Worm (Caenorhabditis elegans) whole organism, L2 larva: ENCODE data around the gene lin-24.

Experiments used
- F13H6.1 ChIP-seq: sonication (generic microtip); optimal IDR thresholded peaks from 2 replicates; lab custom pipeline; 2016; ENCODE audit warnings: missing genetic modification characterization, missing compliant biosample characterization
- Y55F3AM.14 ChIP-seq: fragments of 200-800 bp; sonication (Bioruptor generic); optimal IDR thresholded peaks from 2 replicates; lab custom pipeline; 2018; ENCODE audit warnings: mild to moderate bottlenecking, missing genetic modification characterization, missing compliant biosample characterization
- ZK546.5 ChIP-seq: sonication (generic microtip); optimal IDR thresholded peaks from 2 replicates; lab custom pipeline; 2017; ENCODE audit warnings: missing biosample characterization, missing genetic modification characterization
- aly-2 ChIP-seq: fragments of 150-350 bp; optimal IDR thresholded peaks from 2 replicates; lab custom pipeline; 2014; ENCODE audit warnings: missing biosample characterization, missing genetic modification characterization
- blmp-1 ChIP-seq: sonication (generic microtip); optimal IDR thresholded peaks from 2 replicates; lab custom pipeline; 2017; ENCODE audit warnings: missing genetic modification characterization, mild to moderate bottlenecking, missing compliant biosample characterization, antibody characterized with exemption, moderate library complexity; ENCODE audit not compliant: insufficient read depth
- ceh-16 ChIP-seq: fragments of 150-350 bp; optimal IDR thresholded peaks from 2 replicates; lab custom pipeline; 2014; ENCODE audit warnings: missing biosample characterization, missing genetic modification characterization
- ceh-82 ChIP-seq: fragments of 150-350 bp; optimal IDR thresholded peaks from 2 replicates; lab custom pipeline; 2014; ENCODE audit warnings: missing biosample characterization, missing genetic modification characterization
- crh-2 ChIP-seq: sonication (generic microtip); optimal IDR thresholded peaks from 2 replicates; lab custom pipeline; 2017; ENCODE audit warnings: missing biosample characterization, missing genetic modification characterization
- egl-27 ChIP-seq: sonication (generic microtip); optimal IDR thresholded peaks from 3 replicates; lab custom pipeline; 2017; ENCODE audit warnings: missing biosample characterization, missing genetic modification reagents, missing genetic modification characterization
- elt-1 ChIP-seq: fragments of 150-350 bp; optimal IDR thresholded peaks from 2 replicates; lab custom pipeline; 2014; ENCODE audit warnings: missing biosample characterization, missing genetic modification characterization
- fos-1 ChIP-seq: fragments of 150-350 bp; optimal IDR thresholded peaks from 2 replicates; lab custom pipeline; 2014; ENCODE audit warnings: missing biosample characterization, missing genetic modification characterization
- lin-13 ChIP-seq: fragments of 150-350 bp; optimal IDR thresholded peaks from 2 replicates; lab custom pipeline; 2014; ENCODE audit warnings: missing biosample characterization, missing genetic modification reagents, missing genetic modification characterization
- lin-39 ChIP-seq: fragments of 150-350 bp; optimal IDR thresholded peaks from 2 replicates; lab custom pipeline; 2014; ENCODE audit warnings: missing biosample characterization, missing genetic modification reagents, missing genetic modification characterization
- lsy-2 ChIP-seq, 2 experiments: fragments of 150-350 bp in 1 of 2; sonication (generic microtip) in 1 of 2; optimal IDR thresholded peaks; 2 replicates each; lab custom pipeline; 2014 to 2017; ENCODE audit warnings: missing biosample characterization in 2 of 2, missing genetic modification characterization in 2 of 2
- mab-5 ChIP-seq: fragments of 150-350 bp; optimal IDR thresholded peaks from 2 replicates; lab custom pipeline; 2014; ENCODE audit warnings: missing biosample characterization, missing genetic modification characterization
- mbf-1 ChIP-seq: sonication (generic microtip); optimal IDR thresholded peaks from 2 replicates; lab custom pipeline; 2017; ENCODE audit warnings: missing biosample characterization, missing genetic modification characterization
- mdl-1 ChIP-seq, 2 experiments: fragments of 150-350 bp in 1 of 2; sonication (generic microtip) in 1 of 2; optimal IDR thresholded peaks; 2 replicates each; lab custom pipeline; 2017; ENCODE audit warnings: missing biosample characterization in 2 of 2, missing genetic modification characterization in 2 of 2
- nhr-10 ChIP-seq: sonication (generic microtip); optimal IDR thresholded peaks from 2 replicates; lab custom pipeline; 2017; ENCODE audit warnings: missing biosample characterization, missing genetic modification characterization
- nhr-12 ChIP-seq: fragments of 150-350 bp; optimal IDR thresholded peaks from 2 replicates; lab custom pipeline; 2014; ENCODE audit warnings: missing biosample characterization, missing genetic modification characterization
- nhr-129 ChIP-seq: fragments of 150-350 bp; optimal IDR thresholded peaks from 2 replicates; lab custom pipeline; 2014; ENCODE audit warnings: missing biosample characterization, missing genetic modification characterization
- nhr-21 ChIP-seq: fragments of 150-350 bp; optimal IDR thresholded peaks from 2 replicates; lab custom pipeline; 2014; ENCODE audit warnings: missing biosample characterization, missing genetic modification characterization
- nhr-237 ChIP-seq: fragments of 150-350 bp; optimal IDR thresholded peaks from 2 replicates; lab custom pipeline; 2014; ENCODE audit warnings: missing biosample characterization, missing genetic modification characterization
- nhr-25 ChIP-seq: fragments of 150-350 bp; sonication (generic microtip); optimal IDR thresholded peaks from 3 replicates; lab custom pipeline; 2014; ENCODE audit warnings: missing biosample characterization, missing genetic modification characterization
- sem-4 ChIP-seq: fragments of 150-350 bp; optimal IDR thresholded peaks from 2 replicates; lab custom pipeline; 2014; ENCODE audit warnings: missing biosample characterization, missing genetic modification reagents, missing genetic modification characterization
- sma-3 ChIP-seq: sonication (generic microtip); optimal IDR thresholded peaks from 2 replicates; lab custom pipeline; 2016; ENCODE audit warnings: missing genetic modification reagents, missing genetic modification characterization, missing compliant biosample characterization
- sma-9 ChIP-seq, 2 experiments: fragments of 150-350 bp in 1 of 2; sonication (generic microtip) in 1 of 2; optimal IDR thresholded peaks; 2 replicates each; lab custom pipeline; 2014 to 2016; ENCODE audit warnings: missing genetic modification characterization in 2 of 2, mild to moderate bottlenecking in 1 of 2, missing biosample characterization in 1 of 2, missing compliant biosample characterization in 1 of 2, missing genetic modification reagents in 1 of 2, moderate library complexity in 1 of 2
- unc-39 ChIP-seq: fragments of 150-350 bp; optimal IDR thresholded peaks from 2 replicates; lab custom pipeline; 2014; ENCODE audit warnings: missing biosample characterization, missing genetic modification characterization
- unc-55 ChIP-seq: fragments of 150-350 bp; sonication (generic microtip); optimal IDR thresholded peaks from 3 replicates; lab custom pipeline; 2014; ENCODE audit warnings: missing biosample characterization, missing genetic modification reagents, missing genetic modification characterization
- ztf-1 ChIP-seq: fragments of 200-800 bp; sonication (Bioruptor generic); conservative IDR thresholded peaks from 2 replicates; pipeline ENCODE4 v1.3.6; 2022; ENCODE audit warnings: missing genetic modification characterization, missing compliant biosample characterization
- ztf-11 ChIP-seq: sonication (generic microtip); optimal IDR thresholded peaks from 2 replicates; lab custom pipeline; 2017; ENCODE audit warnings: missing biosample characterization, missing genetic modification characterization
- ztf-4 ChIP-seq: fragments of 150-350 bp; optimal IDR thresholded peaks from 2 replicates; lab custom pipeline; 2014; ENCODE audit warnings: missing biosample characterization, missing genetic modification characterization

The lin-24 gene

ce11 chrIV:12089551-12089950 is 39.8 kb upstream of the lin-24 start, which contains the start of gene F11A10.6:
F11A10.6 (minus strand) TSS chrIV:12089651.
- no peak for TF ChIP-seq lin-13 (GFP tag; lab: Kevin White, UChicago)
- no peak for TF ChIP-seq nhr-10 (tag; lab: Kevin White, UChicago)
- TF ChIP-seq lin-39, result no peak
- no peak for TF ChIP-seq unc-39 (tag; lab: Kevin White, UChicago)
- TF ChIP-seq Y55F3AM.14 (GFP tag; lab: Kevin White, UChicago), result no peak
- TF ChIP-seq ztf-11 (tag; lab: Kevin White, UChicago), result no peak
- TF ChIP-seq ceh-16 (tag; lab: Kevin White, UChicago), result no peak
- TF ChIP-seq nhr-12 (tag; lab: Kevin White, UChicago), result no peak
- TF ChIP-seq mbf-1 (tag; lab: Kevin White, UChicago), result no peak
- no peak for TF ChIP-seq sma-9 (GFP tag; optimal IDR thresholded peaks at IDR 0.05; lab: Kevin White, UChicago)
- no peak for TF ChIP-seq sma-9 (tag; optimal IDR thresholded peaks at IDR 0.05; lab: Kevin White, UChicago)
- TF ChIP-seq ztf-4 (tag; lab: Kevin White, UChicago), result no peak
- TF ChIP-seq mdl-1 (tag; optimal IDR thresholded peaks at IDR 0.05; lab: Kevin White, UChicago), result no peak
- no peak for TF ChIP-seq ZK546.5 (tag; lab: Kevin White, UChicago)

- TF ChIP-seq ztf-1 (GFP tag; lab: Robert Waterston, UW), result no peak
- no peak for TF ChIP-seq lin-13 (GFP tag; lab: Kevin White, UChicago)
- TF ChIP-seq fos-1 (tag; lab: Kevin White, UChicago), result no peak
- TF ChIP-seq ceh-82 (tag; lab: Kevin White, UChicago), result no peak
- no peak for TF ChIP-seq sma-3
- TF ChIP-seq aly-2 (tag; lab: Kevin White, UChicago), result no peak
- no peak for TF ChIP-seq mab-5 (tag; lab: Kevin White, UChicago)
- no peak for TF ChIP-seq nhr-21 (tag; lab: Kevin White, UChicago)
- TF ChIP-seq nhr-10 (tag; lab: Kevin White, UChicago), result no peak
- no peak for TF ChIP-seq nhr-12 (tag; lab: Kevin White, UChicago)
Measured at ce11 chrIV:12092113-12092512, 37.2 kb upstream of the lin-24 start, which contains the start of gene mig-32. mig-32 (minus strand) TSS chrIV:12092213.

- TF ChIP-seq unc-55 (GFP tag; lab: Kevin White, UChicago) (peak; percentile 20), sem-4 (tag; lab: Kevin White, UChicago) (no peak), egl-27 (tag; lab: Kevin White, UChicago) (no peak), ceh-16 (tag; lab: Kevin White, UChicago) (no peak), lsy-2 (tag; optimal IDR thresholded peaks at IDR 0.05; lab: Kevin White, UChicago) (peak in 1 of 2 experiments; percentile 72)
Measured at ce11 chrIV:12093384-12093783, 35.9 kb upstream of the lin-24 start, which contains the start of gene cpsf-4. cpsf-4 (minus strand) TSS chrIV:12093445.

ce11 chrIV:12093819-12094218 is 35.5 kb upstream of the lin-24 start, which contains the start of gene F11A10.5:
F11A10.5 (plus strand) TSS chrIV:12094119.
- TF ChIP-seq egl-27 (tag; lab: Kevin White, UChicago), result no peak
- TF ChIP-seq ztf-1 (GFP tag; lab: Robert Waterston, UW), result no peak
- TF ChIP-seq crh-2 (tag; lab: Kevin White, UChicago), result peak; percentile 13
- TF ChIP-seq nhr-129 (tag; lab: Kevin White, UChicago), result peak; percentile 46
- TF ChIP-seq, all 48 proteins: peak for 2

ce11 chrIV:12096479-12096878 is 32.8 kb upstream of the lin-24 start, which contains the start of gene mon-2:
mon-2 (plus strand) TSS chrIV:12096779.
- TF ChIP-seq F13H6.1 (no peak), unc-39 (tag; lab: Kevin White, UChicago) (no peak), ztf-1 (GFP tag; lab: Robert Waterston, UW) (no peak), nhr-237 (tag; lab: Kevin White, UChicago) (no peak), nhr-25 (tag; lab: Kevin White, UChicago) (no peak)
- TF ChIP-seq, all 48 proteins: peak for 0

ce11 chrIV:12105558-12105957 is 23.7 kb upstream of the lin-24 start, which contains the start of gene M18.3:
M18.3 (plus strand) TSS chrIV:12105858.
- TF ChIP-seq egl-27 (tag; lab: Kevin White, UChicago), result no peak
- no peak for TF ChIP-seq blmp-1
- no peak for TF ChIP-seq ztf-11 (tag; lab: Kevin White, UChicago)
- TF ChIP-seq mbf-1 (tag; lab: Kevin White, UChicago), result no peak
- TF ChIP-seq elt-1, result no peak
- TF ChIP-seq nhr-237 (tag; lab: Kevin White, UChicago), result no peak
- no peak for TF ChIP-seq sma-9 (GFP tag; optimal IDR thresholded peaks at IDR 0.05; lab: Kevin White, UChicago)
- no peak for TF ChIP-seq sma-9 (tag; optimal IDR thresholded peaks at IDR 0.05; lab: Kevin White, UChicago)
